Worm (Caenorhabditis elegans): ENCODE results near the gene Y54F10AL.1.
A peak's percentile ranks its signal among the peaks of the same experiment; 100 is the strongest.

Y54F10AL.1 gene

ce11 chrIII:2482171-2482570 is 5.3 kb upstream of the Y54F10AL.1 start:
- TF ChIP-seq lsy-2 (tag; optimal IDR thresholded peaks at IDR 0.05) (peak; percentile 31 to 68), nhr-21 (tag; optimal IDR thresholded peaks at IDR 0.05) (no peak), lin-13 (GFP tag; optimal IDR thresholded peaks at IDR 0.05) (peak; percentile 68)

ce11 chrIII:2482754-2483153 is 4.8 kb upstream of the Y54F10AL.1 start:
- TF ChIP-seq mab-5 (tag; optimal IDR thresholded peaks at IDR 0.05): no peak
- TF ChIP-seq sem-4 (tag; optimal IDR thresholded peaks at IDR 0.05): no peak
- no peak for TF ChIP-seq nhr-129 (tag; optimal IDR thresholded peaks at IDR 0.05)
- no peak for TF ChIP-seq peb-1 (tag; optimal IDR thresholded peaks at IDR 0.05)
- TF ChIP-seq gmeb-1 (tag; optimal IDR thresholded peaks at IDR 0.05): no peak
- TF ChIP-seq blmp-1 (tag; optimal IDR thresholded peaks at IDR 0.05; ENCODE audit: insufficient read depth): no peak
- TF ChIP-seq nhr-77 (tag; optimal IDR thresholded peaks at IDR 0.05): no peak

- TF ChIP-seq unc-62 (GFP tag; optimal IDR thresholded peaks at IDR 0.05) (no peak), nhr-77 (tag; optimal IDR thresholded peaks at IDR 0.05) (no peak), ceh-16 (tag; optimal IDR thresholded peaks at IDR 0.05) (no peak), gmeb-1 (tag; optimal IDR thresholded peaks at IDR 0.05) (no peak), nhr-11 (tag; optimal IDR thresholded peaks at IDR 0.05) (no peak), elt-1 (tag; optimal IDR thresholded peaks at IDR 0.05) (no peak), nhr-12 (tag; optimal IDR thresholded peaks at IDR 0.05) (no peak), egl-27 (tag; optimal IDR thresholded peaks at IDR 0.05) (no peak)
Measured at ce11 chrIII:2506463-2506862, 19.0 kb downstream of the Y54F10AL.1 start.

ce11 chrIII:2507938-2508337 is 20.4 kb downstream of the Y54F10AL.1 start, which contains the start of gene Y54F10AM.8:
Gene Y54F10AM.8, minus strand, starts transcription at chrIII:2507972.
- TF ChIP-seq fos-1 (tag; optimal IDR thresholded peaks at IDR 0.05) (peak; percentile 87), sma-9 (GFP tag; optimal IDR thresholded peaks at IDR 0.05) (no peak), sma-9 (tag; optimal IDR thresholded peaks at IDR 0.05) (no peak), nhr-21 (tag; optimal IDR thresholded peaks at IDR 0.05) (no peak), lin-39 (tag; optimal IDR thresholded peaks at IDR 0.05) (no peak), gmeb-1 (tag; optimal IDR thresholded peaks at IDR 0.05) (peak; percentile 4), ceh-82 (tag; optimal IDR thresholded peaks at IDR 0.05) (no peak), skn-1 (tag; optimal IDR thresholded peaks at IDR 0.05) (peak; percentile 20)

ce11 chrIII:2508518-2508917 is 21.0 kb downstream of the Y54F10AL.1 start, which contains the start of gene Y54F10AM.6:
Gene Y54F10AM.6, plus strand, starts transcription at chrIII:2508818.
- no peak for TF ChIP-seq lin-13 (GFP tag; optimal IDR thresholded peaks at IDR 0.05)
- TF ChIP-seq mab-5 (tag; optimal IDR thresholded peaks at IDR 0.05): no peak
- no peak for TF ChIP-seq elt-1 (tag; optimal IDR thresholded peaks at IDR 0.05)
- no peak for TF ChIP-seq skn-1 (tag; optimal IDR thresholded peaks at IDR 0.05)
- no peak for TF ChIP-seq C34F6.9 (tag; optimal IDR thresholded peaks at IDR 0.05)
- TF ChIP-seq nhr-25 (tag; optimal IDR thresholded peaks at IDR 0.05): no peak
- TF ChIP-seq nhr-12 (tag; optimal IDR thresholded peaks at IDR 0.05): no peak
- TF ChIP-seq snpc-4 (tag; optimal IDR thresholded peaks at IDR 0.05): no peak
- TF ChIP-seq ZK546.5 (tag; optimal IDR thresholded peaks at IDR 0.05): no peak
- TF ChIP-seq egl-27 (tag; optimal IDR thresholded peaks at IDR 0.05): no peak
- TF ChIP-seq aly-2 (tag; optimal IDR thresholded peaks at IDR 0.05): no peak
- TF ChIP-seq ama-1 (optimal IDR thresholded peaks at IDR 0.05): no peak
- TF ChIP-seq nhr-237 (tag; optimal IDR thresholded peaks at IDR 0.05): no peak
- no peak for TF ChIP-seq mbf-1 (tag; optimal IDR thresholded peaks at IDR 0.05)

- no peak for TF ChIP-seq snpc-4 (tag; optimal IDR thresholded peaks at IDR 0.05)
- TF ChIP-seq skn-1 (tag; optimal IDR thresholded peaks at IDR 0.05): no peak
- TF ChIP-seq ztf-1 (GFP tag; conservative IDR thresholded peaks at IDR 0.05): no peak
Measured at ce11 chrIII:2515461-2515860, 28.0 kb downstream of the Y54F10AL.1 start.

- TF ChIP-seq lsy-2 (tag; optimal IDR thresholded peaks at IDR 0.05) (peak; percentile 90 to 97), elt-3 (tag; optimal IDR thresholded peaks at IDR 0.05) (no peak), unc-39 (tag; optimal IDR thresholded peaks at IDR 0.05) (no peak), crh-2 (tag; optimal IDR thresholded peaks at IDR 0.05) (peak; percentile 99), blmp-1 (tag; optimal IDR thresholded peaks at IDR 0.05; ENCODE audit: insufficient read depth) (peak; percentile 54), nhr-6 (tag; optimal IDR thresholded peaks at IDR 0.05) (peak; percentile 84), unc-55 (GFP tag; optimal IDR thresholded peaks at IDR 0.05) (peak; percentile 99), alr-1 (tag; optimal IDR thresholded peaks at IDR 0.05) (no peak), ztf-4 (tag; optimal IDR thresholded peaks at IDR 0.05) (peak; percentile 88), nhr-11 (tag; optimal IDR thresholded peaks at IDR 0.05) (no peak), zag-1 (tag; optimal IDR thresholded peaks at IDR 0.05) (peak; percentile 69), nhr-237 (tag; optimal IDR thresholded peaks at IDR 0.05) (no peak), mdl-1 (tag; optimal IDR thresholded peaks at IDR 0.05) (peak in 1 of 2 experiments; percentile 62), Y55F3AM.14 (GFP tag; optimal IDR thresholded peaks at IDR 0.05) (peak; percentile 10), ceh-82 (tag; optimal IDR thresholded peaks at IDR 0.05) (peak; percentile 79), ama-1 (optimal IDR thresholded peaks at IDR 0.05) (no peak), fos-1 (tag; optimal IDR thresholded peaks at IDR 0.05) (peak; percentile 72), sma-9 (GFP tag; optimal IDR thresholded peaks at IDR 0.05) (no peak), sma-9 (tag; optimal IDR thresholded peaks at IDR 0.05) (no peak), ceh-16 (tag; optimal IDR thresholded peaks at IDR 0.05) (peak; percentile 19)
Measured at ce11 chrIII:2528621-2529113, 41.2 kb downstream of the Y54F10AL.1 start, which contains the start of the genes Y54F10AM.15, rbc-2 and ndua-8. Gene Y54F10AM.15, minus strand, starts transcription at chrIII:2528679. Gene rbc-2, minus strand, starts transcription at chrIII:2528689. Gene ndua-8, plus strand, starts transcription at chrIII:2529063.

All from whole organism, L2 larva.